Worm (Caenorhabditis elegans): Measurements from ENCODE around the gene oac-20.
"Not testable (repeated sequence)": the region's sequence is repeated elsewhere in the genome, so short reads cannot be mapped to it uniquely, and the experiment has no call there.

DNA sequence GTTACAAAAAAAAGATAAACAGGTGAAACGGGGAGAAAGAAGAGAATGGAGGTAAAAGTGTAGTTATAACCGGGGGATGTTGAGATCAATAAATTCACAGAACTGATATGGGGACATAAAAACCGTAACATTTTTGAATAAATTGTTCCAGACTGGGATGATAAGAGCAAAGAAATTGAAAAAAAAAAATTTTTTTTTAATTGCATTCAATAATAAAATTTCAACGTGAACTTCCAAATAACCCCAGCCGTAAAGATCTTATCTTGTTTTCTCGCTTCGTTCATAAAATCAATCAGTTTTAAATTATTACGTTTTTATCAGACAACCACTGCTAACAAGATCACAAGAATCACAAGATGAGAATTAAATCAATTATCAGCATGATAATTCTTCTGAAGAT, 13.3 kb downstream of the oac-20 start, which contains the start of gene C06C6.7:
- not testable (repeated sequence) for TF ChIP-seq dao-5, him-1, W03F9.2 (tag; optimal IDR thresholded peaks at IDR 0.05)
